Fruit fly (Drosophila melanogaster): Measurements from ENCODE around the gene CG17260.

CG17260 gene

dm6 chr2L:2999609-3000008 is 37.4 kb upstream of the CG17260 start (continued):
- TF ChIP-seq ac (GFP tag; optimal IDR thresholded peaks at IDR 0.05) (peak; percentile 44), slbo (GFP tag; IDR thresholded peaks at IDR 0.05) (no peak), CG6813 (GFP tag; optimal IDR thresholded peaks at IDR 0.05) (no peak), sd (tag; optimal IDR thresholded peaks at IDR 0.05) (peak; percentile 53), CG32767 (GFP tag; IDR thresholded peaks at IDR 0.05) (0 out of 2 replicates have a peak, but pooled peaks have one; percentile 36), odd (GFP tag; optimal IDR thresholded peaks at IDR 0.05) (no peak), HLH54F (GFP tag; optimal IDR thresholded peaks at IDR 0.05) (no peak), Taf1 (GFP tag; IDR thresholded peaks at IDR 0.05) (no peak), cg (GFP tag; optimal IDR thresholded peaks at IDR 0.05) (peak; percentile 23), tgo (GFP tag; IDR thresholded peaks at IDR 0.05) (no peak), ewg (GFP tag; optimal IDR thresholded peaks at IDR 0.05) (peak; percentile 49)

DNA sequence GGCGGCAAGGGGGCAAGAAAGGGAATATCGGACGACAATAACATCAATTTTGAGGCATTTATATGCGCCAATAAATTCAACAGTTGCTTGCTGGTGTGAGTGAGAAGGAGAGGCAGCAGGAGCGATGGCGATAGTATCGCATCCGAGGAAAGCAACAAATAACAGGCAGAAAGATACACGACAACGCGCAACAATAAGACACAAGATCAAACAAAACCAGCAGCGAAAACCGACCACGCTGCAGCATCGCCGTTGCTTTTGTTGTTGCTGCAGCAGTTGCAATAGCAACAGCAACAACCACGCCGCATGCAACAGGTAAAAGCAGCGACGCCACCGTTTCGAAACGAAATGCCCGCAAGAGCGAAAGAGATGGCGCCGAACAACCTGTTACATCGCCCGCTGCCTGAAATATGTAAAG is 36.5 kb upstream of the CG17260 start:
- peak; percentile 66; the same call in 1 of the 2 replicates for TF ChIP-seq vvl (GFP tag; IDR thresholded peaks at IDR 0.05)
- TF ChIP-seq MESR4 (GFP tag; optimal IDR thresholded peaks at IDR 0.05) = no peak
- TF ChIP-seq CG3838 (GFP tag; optimal IDR thresholded peaks at IDR 0.05) = peak; percentile 41
- TF ChIP-seq cad (GFP tag; optimal IDR thresholded peaks at IDR 0.05) = peak; percentile 83
- TF ChIP-seq Doc3 (GFP tag; IDR thresholded peaks at IDR 0.05; ENCODE audit: partially characterized antibody) = peak; percentile 49; the same call in 2 of the 3 replicates
- peak; percentile 57 for TF ChIP-seq Scr (GFP tag; IDR thresholded peaks at IDR 0.05; ENCODE audit: partially characterized antibody)
- TF ChIP-seq CG1529 (GFP tag; optimal IDR thresholded peaks at IDR 0.05) = no peak
- no peak for TF ChIP-seq dati (GFP tag; IDR thresholded peaks at IDR 0.05)
- no peak for TF ChIP-seq CG8388 (GFP tag; optimal IDR thresholded peaks at IDR 0.05)
- TF ChIP-seq MBD-R2 (GFP tag; IDR thresholded peaks at IDR 0.05) = no peak
- no peak for TF ChIP-seq CG1233 (GFP tag; optimal IDR thresholded peaks at IDR 0.05)
- TF ChIP-seq CG16813 (GFP tag; IDR thresholded peaks at IDR 0.05; ENCODE audit: partially characterized antibody) = peak; percentile 31; the same call in 1 of the 3 replicates
- 0 out of 3 replicates have a peak, but pooled peaks have one; percentile 4 for TF ChIP-seq CG6791 (GFP tag; IDR thresholded peaks at IDR 0.05; ENCODE audit: partially characterized antibody)
- peak; percentile 53 for TF ChIP-seq Nf-YB (GFP tag; optimal IDR thresholded peaks at IDR 0.05)
- TF ChIP-seq unc-4 (GFP tag; IDR thresholded peaks at IDR 0.05; ENCODE audit: partially characterized antibody) = 0 out of 2 replicates have a peak, but pooled peaks have one; percentile 17
- no peak for TF ChIP-seq H2.0 (GFP tag; IDR thresholded peaks at IDR 0.05)
- TF ChIP-seq Pdp1 (GFP tag; optimal IDR thresholded peaks at IDR 0.05) = peak in 1 of 2 experiments; percentile 37
- TF ChIP-seq kah (GFP tag; optimal IDR thresholded peaks at IDR 0.05) = peak; percentile 79
- TF ChIP-seq CG4360 (GFP tag; IDR thresholded peaks at IDR 0.05) = peak; percentile 82
- peak; percentile 90 for TF ChIP-seq CG15479 (GFP tag; optimal IDR thresholded peaks at IDR 0.05)
- no peak for TF ChIP-seq CG15696 (tag; optimal IDR thresholded peaks at IDR 0.05)
- peak; percentile 91 for TF ChIP-seq D (optimal IDR thresholded peaks at IDR 0.05)
- TF ChIP-seq D (GFP tag; optimal IDR thresholded peaks at IDR 0.05) = no peak
- 0 out of 2 replicates have a peak, but pooled peaks have one; percentile 35 for TF ChIP-seq sna (GFP tag; IDR thresholded peaks at IDR 0.05; ENCODE audit: partially characterized antibody)
- no peak for TF ChIP-seq CrebB (tag; optimal IDR thresholded peaks at IDR 0.05)
- TF ChIP-seq scrt (GFP tag; optimal IDR thresholded peaks at IDR 0.05) = peak; percentile 45
- no peak for TF ChIP-seq dm (GFP tag; optimal IDR thresholded peaks at IDR 0.05)
- peak; percentile 45 for TF ChIP-seq kni (GFP tag; optimal IDR thresholded peaks at IDR 0.05)
- no peak for TF ChIP-seq CG18599 (GFP tag; optimal IDR thresholded peaks at IDR 0.05)
- TF ChIP-seq slou (GFP tag; optimal IDR thresholded peaks at IDR 0.05) = no peak
- TF ChIP-seq CG14860 (GFP tag; IDR thresholded peaks at IDR 0.05; ENCODE audit: partially characterized antibody) = no peak
- no peak for TF ChIP-seq gro (GFP tag; optimal IDR thresholded peaks at IDR 0.05)
- TF ChIP-seq ro (GFP tag; IDR thresholded peaks at IDR 0.05) = no peak
- TF ChIP-seq amos (GFP tag; IDR thresholded peaks at IDR 0.05; ENCODE audit: partially characterized antibody) = peak; percentile 20; the same call in 1 of the 2 replicates
- no peak for TF ChIP-seq ems (GFP tag; optimal IDR thresholded peaks at IDR 0.05)
- no peak for TF ChIP-seq CG5953 (GFP tag; IDR thresholded peaks at IDR 0.05)
- peak; percentile 26 for TF ChIP-seq gsb-n (tag; optimal IDR thresholded peaks at IDR 0.05)
- no peak for TF ChIP-seq Mrtf (GFP tag; IDR thresholded peaks at IDR 0.05)

All from whole organism, embryonic.